Worm (Caenorhabditis elegans) whole organism, mixed stage, embryonic: ENCODE results near the gene F22B5.6.

Experiments used
- lin-13 ChIP-seq: fragments of 150-350 bp; optimal IDR thresholded peaks from 2 replicates; lab custom pipeline; 2014; ENCODE audit warnings: missing biosample characterization, missing genetic modification characterization
- mab-5 ChIP-seq: fragments of 150-350 bp; optimal IDR thresholded peaks from 2 replicates; lab custom pipeline; 2014; ENCODE audit warnings: missing biosample characterization, missing genetic modification characterization
- nhr-12 ChIP-seq: fragments of 150-350 bp; optimal IDR thresholded peaks from 2 replicates; lab custom pipeline; 2014; ENCODE audit warnings: missing biosample characterization, missing genetic modification characterization
- nhr-237 ChIP-seq: fragments of 150-350 bp; optimal IDR thresholded peaks from 2 replicates; lab custom pipeline; 2014; ENCODE audit warnings: missing biosample characterization, missing genetic modification characterization
- nhr-28 ChIP-seq: fragments of 150-350 bp; optimal IDR thresholded peaks from 2 replicates; lab custom pipeline; 2014; ENCODE audit warnings: missing biosample characterization, missing genetic modification characterization
- tbx-8 ChIP-seq: fragments of 200-800 bp; sonication (Bioruptor generic); optimal IDR thresholded peaks from 2 replicates; lab custom pipeline; 2018; ENCODE audit warnings: mild to moderate bottlenecking, missing genetic modification characterization, moderate library complexity, missing compliant biosample characterization
- unc-39 ChIP-seq: fragments of 150-350 bp; optimal IDR thresholded peaks from 2 replicates; lab custom pipeline; 2014; ENCODE audit warnings: missing biosample characterization, missing genetic modification characterization

- TF ChIP-seq mab-5 (tag; lab: Kevin White, UChicago) (no peak), nhr-237 (no peak), lin-13 (tag; lab: Kevin White, UChicago) (no peak), nhr-28 (tag; lab: Kevin White, UChicago) (no peak), nhr-12 (no peak), unc-39 (tag; lab: Kevin White, UChicago) (no peak), tbx-8 (GFP tag; lab: Kevin White, UChicago) (no peak)
These were observed 43.1 kb downstream of the F22B5.6 start for ce11 chrII:8412935-8413334.
